Worm (Caenorhabditis elegans): ENCODE measurements around the gene egg-2.

- no peak for TF ChIP-seq flt-1 (GFP tag; IDR thresholded peaks at IDR 0.05)
- TF ChIP-seq ref-1 (GFP tag; conservative IDR thresholded peaks at IDR 0.05), result no peak
- TF ChIP-seq ztf-23 (GFP tag; IDR thresholded peaks at IDR 0.05), result no peak
- TF ChIP-seq tab-1 (GFP tag; IDR thresholded peaks at IDR 0.05), result no peak
- no peak for TF ChIP-seq klf-2 (GFP tag; conservative IDR thresholded peaks at IDR 0.05)
- no peak for TF ChIP-seq med-1 (GFP tag; optimal IDR thresholded peaks at IDR 0.05; ENCODE audit: insufficient read depth)
- no peak for TF ChIP-seq cog-1 (tag; optimal IDR thresholded peaks at IDR 0.05)
These were observed 28.3 kb downstream of the egg-2 start for ce11 chrIII:7032070-7032469.

Measured in whole organism, midembryonic.